Worm (Caenorhabditis elegans): ENCODE results near the gene T10B5.7.

DNA sequence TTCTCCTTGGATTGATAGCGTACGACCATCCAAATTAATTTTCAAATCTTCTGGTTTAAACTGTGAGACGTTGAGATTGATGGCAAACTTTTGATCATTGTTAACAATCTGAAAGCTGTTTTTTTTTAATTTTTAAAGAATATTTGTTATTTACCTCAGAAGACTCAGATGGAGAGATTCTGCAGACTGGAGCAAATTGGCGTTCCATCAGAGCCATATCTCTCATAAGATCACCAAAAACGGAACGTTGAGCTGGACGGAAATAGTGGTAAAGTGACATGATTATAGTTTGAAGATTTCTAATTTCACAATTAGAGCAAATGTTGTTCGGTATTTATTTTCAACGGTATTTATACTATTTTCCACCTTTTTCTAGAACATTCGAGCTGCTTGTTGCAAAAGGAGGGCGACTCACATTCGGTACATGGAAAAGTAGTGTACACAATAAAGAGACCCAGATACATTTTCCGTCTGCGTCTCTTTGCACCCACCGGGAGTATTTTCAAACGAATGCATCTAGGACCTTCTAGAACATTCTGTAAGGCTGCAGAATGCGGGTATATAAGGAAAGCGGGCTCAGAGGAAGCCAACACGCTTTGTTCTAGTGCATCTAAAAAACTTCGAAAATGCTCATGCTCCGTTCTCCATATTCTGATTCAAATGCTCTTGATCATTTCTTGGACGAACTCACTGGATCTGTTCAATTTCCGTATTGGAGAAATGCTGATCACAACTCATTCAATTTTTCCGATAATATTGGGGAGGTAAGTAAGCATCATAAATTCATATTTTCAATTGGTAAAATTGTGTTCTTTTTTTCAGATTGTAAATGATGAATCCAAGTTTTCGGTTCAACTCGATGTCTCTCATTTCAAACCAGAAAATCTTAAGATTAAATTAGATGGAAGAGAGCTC is 41.1 kb upstream of the T10B5.7 start, which contains the start of the genes hsp-16.2 and hsp-16.41:
- TF ChIP-seq nhr-41 (GFP tag; IDR thresholded peaks at IDR 0.05) (no peak), nhr-237 (tag; optimal IDR thresholded peaks at IDR 0.05) (no peak)
